Worm (Caenorhabditis elegans): ENCODE measurements around the gene herd-1.

herd-1 gene

DNA sequence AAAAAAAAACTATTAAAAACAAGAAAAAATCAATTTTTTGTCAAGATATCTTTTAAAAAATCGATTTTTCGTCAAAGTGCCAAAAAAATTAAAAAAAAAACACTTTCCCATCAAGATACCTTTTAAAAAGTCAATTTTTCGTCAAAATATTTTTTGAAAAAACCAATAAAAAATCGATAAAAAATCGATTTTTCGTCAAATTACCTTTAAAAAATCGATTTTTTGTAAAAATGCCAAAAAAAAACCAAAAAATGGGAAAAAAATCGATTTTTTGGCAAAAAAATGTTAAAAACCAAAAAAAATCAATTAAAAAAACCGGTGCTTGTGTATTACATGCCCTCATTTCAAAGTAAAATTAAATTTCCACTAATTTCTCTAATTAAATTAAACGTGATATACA lies 21.3 kb downstream of the herd-1 start:
- TF ChIP-seq nhr-120 (GFP tag; IDR thresholded peaks at IDR 0.05) (no peak), tbx-9 (tag; optimal IDR thresholded peaks at IDR 0.05; ENCODE audit: borderline replicate concordance) (no peak), F33H1.4 (GFP tag; IDR thresholded peaks at IDR 0.05) (no peak), aptf-2 (GFP tag; conservative IDR thresholded peaks at IDR 0.05) (no peak)

DNA sequence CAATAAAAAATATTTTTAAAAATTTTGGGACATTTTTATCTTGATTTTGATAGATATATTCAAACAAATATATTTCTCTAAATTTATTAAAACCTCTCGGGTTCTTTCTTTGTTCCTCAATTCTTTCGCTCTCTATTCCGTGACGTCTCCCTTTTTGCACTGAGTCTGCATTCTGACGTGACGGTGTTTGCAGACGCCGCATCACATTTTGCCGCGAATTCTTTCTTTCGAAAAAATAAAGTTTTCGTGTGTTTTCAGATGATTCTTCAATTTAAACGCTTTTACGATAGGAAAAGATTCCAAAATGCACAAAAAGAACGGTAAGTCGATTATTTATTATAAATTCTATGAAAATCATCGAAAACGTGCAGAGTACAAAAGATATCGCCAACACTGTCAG lies 31.7 kb downstream of the herd-1 start:
- TF ChIP-seq die-1 (tag; optimal IDR thresholded peaks at IDR 0.05) (no peak), lsl-1 (GFP tag; optimal IDR thresholded peaks at IDR 0.05) (peak; percentile 5), efl-1 (GFP tag; optimal IDR thresholded peaks at IDR 0.05) (peak; percentile 64), atf-7 (tag; optimal IDR thresholded peaks at IDR 0.05) (no peak), xnd-1 (tag; optimal IDR thresholded peaks at IDR 0.05) (no peak), hmg-1.2 (GFP tag; IDR thresholded peaks at IDR 0.05) (0 out of 2 replicates have a peak, but pooled peaks have one; percentile 15), mcd-1 (GFP tag; IDR thresholded peaks at IDR 0.05) (0 out of 2 replicates have a peak, but pooled peaks have one; percentile 40), ccch-3 (GFP tag; optimal IDR thresholded peaks at IDR 0.05) (no peak), T07F8.4 (tag; optimal IDR thresholded peaks at IDR 0.05) (no peak), nhr-90 (tag; optimal IDR thresholded peaks at IDR 0.05) (no peak), rpc-1 (optimal IDR thresholded peaks at IDR 0.05) (no peak), rpc-1 (tag; optimal IDR thresholded peaks at IDR 0.05) (no peak), Y95B8A.8 (GFP tag; IDR thresholded peaks at IDR 0.05) (no peak), madf-3 (GFP tag; IDR thresholded peaks at IDR 0.05) (no peak), cebp-2 (GFP tag; IDR thresholded peaks at IDR 0.05) (no peak), T26A5.8 (tag; optimal IDR thresholded peaks at IDR 0.05) (no peak), ceh-100 (GFP tag; IDR thresholded peaks at IDR 0.05) (peak; percentile 37; the same call in 1 of the 2 replicates), tlf-1 (GFP tag; optimal IDR thresholded peaks at IDR 0.05) (no peak), C17E4.6 (GFP tag; IDR thresholded peaks at IDR 0.05) (no peak), lin-54 (GFP tag; optimal IDR thresholded peaks at IDR 0.05) (peak; percentile 50), lin-26 (GFP tag; IDR thresholded peaks at IDR 0.05) (no peak), mes-4 (tag; optimal IDR thresholded peaks at IDR 0.05) (no peak), F55B11.4 (tag; optimal IDR thresholded peaks at IDR 0.05; ENCODE audit: borderline replicate concordance, insufficient read depth) (no peak), snpc-4 (GFP tag; optimal IDR thresholded peaks at IDR 0.05) (no peak), snpc-4 (tag; optimal IDR thresholded peaks at IDR 0.05) (peak in 1 of 4 experiments; percentile 17), pbrm-1 (GFP tag; IDR thresholded peaks at IDR 0.05) (no peak), akir-1 (GFP tag; optimal IDR thresholded peaks at IDR 0.05) (no peak), cebp-1 (GFP tag; IDR thresholded peaks at IDR 0.05) (no peak), cebp-1 (tag; optimal IDR thresholded peaks at IDR 0.05) (peak; percentile 38), nhr-120 (GFP tag; IDR thresholded peaks at IDR 0.05) (no peak), ztf-26 (tag; optimal IDR thresholded peaks at IDR 0.05) (no peak), bed-1 (GFP tag; IDR thresholded peaks at IDR 0.05) (no peak), attf-5 (GFP tag; optimal IDR thresholded peaks at IDR 0.05) (no peak), ztf-22 (GFP tag; optimal IDR thresholded peaks at IDR 0.05) (no peak), ztf-6 (GFP tag; IDR thresholded peaks at IDR 0.05) (no peak), K12H6.12 (tag; optimal IDR thresholded peaks at IDR 0.05) (no peak), let-607 (tag; optimal IDR thresholded peaks at IDR 0.05) (no peak), ets-4 (GFP tag; optimal IDR thresholded peaks at IDR 0.05) (no peak), attf-6 (GFP tag; IDR thresholded peaks at IDR 0.05) (no peak), lin-35 (GFP tag; optimal IDR thresholded peaks at IDR 0.05) (peak in 1 of 3 experiments; percentile 60), F10E7.11 (tag; optimal IDR thresholded peaks at IDR 0.05) (no peak), F57A8.1 (GFP tag; optimal IDR thresholded peaks at IDR 0.05) (no peak), let-526 (GFP tag; IDR thresholded peaks at IDR 0.05) (no peak), B0035.1 (tag; optimal IDR thresholded peaks at IDR 0.05) (no peak), C06A6.2 (GFP tag; conservative IDR thresholded peaks at IDR 0.05) (no peak), hlh-26 (GFP tag; conservative IDR thresholded peaks at IDR 0.05) (no peak)
